Worm (Caenorhabditis elegans) whole organism, L3 larva: ENCODE data around the gene ced-11.

Experiments used
- R02D3.7 ChIP-seq: fragments of 150-350 bp; optimal IDR thresholded peaks from 2 replicates; lab custom pipeline; 2014; ENCODE audit warnings: missing biosample characterization, missing genetic modification characterization
- ZK546.5 ChIP-seq: sonication (generic microtip); optimal IDR thresholded peaks from 2 replicates; lab custom pipeline; 2017; ENCODE audit warnings: missing biosample characterization, missing genetic modification characterization
- aly-2 ChIP-seq: fragments of 150-350 bp; optimal IDR thresholded peaks from 2 replicates; lab custom pipeline; 2014; ENCODE audit warnings: missing biosample characterization, missing genetic modification characterization
- ama-1 ChIP-seq: fragments of 150-350 bp; optimal IDR thresholded peaks from 2 replicates; lab custom pipeline; 2018
- ceh-28 ChIP-seq: fragments of 150-350 bp; optimal IDR thresholded peaks from 2 replicates; lab custom pipeline; 2014; ENCODE audit warnings: missing biosample characterization, missing genetic modification reagents, missing genetic modification characterization
- ceh-82 ChIP-seq: fragments of 150-350 bp; optimal IDR thresholded peaks from 2 replicates; lab custom pipeline; 2014; ENCODE audit warnings: missing biosample characterization, missing genetic modification characterization
- daf-12 ChIP-seq: fragments of 150-350 bp; optimal IDR thresholded peaks from 2 replicates; lab custom pipeline; 2014; ENCODE audit warnings: missing biosample characterization, missing genetic modification reagents, missing genetic modification characterization
- egl-27 ChIP-seq: sonication (generic microtip); optimal IDR thresholded peaks from 4 replicates; lab custom pipeline; 2017; ENCODE audit warnings: missing biosample characterization, missing genetic modification reagents, missing genetic modification characterization
- egl-5 ChIP-seq: fragments of 150-350 bp; optimal IDR thresholded peaks from 2 replicates; lab custom pipeline; 2017; ENCODE audit warnings: missing biosample characterization, missing genetic modification reagents, missing genetic modification characterization, inconsistent platforms
- elt-2 ChIP-seq: sonication (generic microtip); optimal IDR thresholded peaks from 2 replicates; lab custom pipeline; 2016; ENCODE audit warnings: missing genetic modification reagents, mild to moderate bottlenecking, missing genetic modification characterization, missing compliant biosample characterization
- elt-3 ChIP-seq, 3 experiments: fragments of 150-350 bp in 1 of 3; sonication (generic microtip) in 2 of 3; optimal IDR thresholded peaks; 2 replicates in 2 of 3; 4 replicates in 1 of 3; lab custom pipeline; 2014 to 2017; ENCODE audit warnings: missing biosample characterization in 3 of 3, missing genetic modification characterization in 3 of 3
- fkh-10 ChIP-seq: sonication (generic microtip); optimal IDR thresholded peaks from 2 replicates; lab custom pipeline; 2017; ENCODE audit warnings: missing biosample characterization, missing genetic modification reagents, missing genetic modification characterization
- hmg-11 ChIP-seq: sonication (generic microtip); optimal IDR thresholded peaks from 2 replicates; lab custom pipeline; 2016; ENCODE audit warnings: missing genetic modification characterization, missing compliant biosample characterization
- jun-1 ChIP-seq: fragments of 150-350 bp; optimal IDR thresholded peaks from 2 replicates; lab custom pipeline; 2014; ENCODE audit warnings: missing biosample characterization, missing genetic modification reagents, missing genetic modification characterization
- lin-39 ChIP-seq: fragments of 150-350 bp; optimal IDR thresholded peaks from 2 replicates; lab custom pipeline; 2018; ENCODE audit warnings: missing biosample characterization, missing genetic modification reagents, missing genetic modification characterization
- lsy-12 ChIP-seq: sonication (generic microtip); optimal IDR thresholded peaks from 2 replicates; lab custom pipeline; 2016; ENCODE audit warnings: mild to moderate bottlenecking, missing genetic modification characterization, missing compliant biosample characterization
- mdl-1 ChIP-seq: fragments of 150-350 bp; optimal IDR thresholded peaks from 2 replicates; lab custom pipeline; 2014; ENCODE audit warnings: missing biosample characterization, missing genetic modification characterization
- mml-1 ChIP-seq: fragments of 150-350 bp; sonication (generic microtip); optimal IDR thresholded peaks from 3 replicates; lab custom pipeline; 2014; ENCODE audit warnings: missing biosample characterization, missing genetic modification characterization
- nhr-11 ChIP-seq: fragments of 150-350 bp; optimal IDR thresholded peaks from 2 replicates; lab custom pipeline; 2014; ENCODE audit warnings: missing biosample characterization, missing genetic modification characterization
- nhr-23 ChIP-seq: fragments of 150-350 bp; optimal IDR thresholded peaks from 2 replicates; lab custom pipeline; 2014; ENCODE audit warnings: missing biosample characterization, missing genetic modification reagents, missing genetic modification characterization
- nhr-28 ChIP-seq: fragments of 150-350 bp; optimal IDR thresholded peaks from 2 replicates; lab custom pipeline; 2014; ENCODE audit warnings: missing biosample characterization, missing genetic modification characterization
- nhr-43 ChIP-seq: sonication (generic microtip); optimal IDR thresholded peaks from 2 replicates; lab custom pipeline; 2016; ENCODE audit warnings: mild to moderate bottlenecking, missing genetic modification characterization, missing compliant biosample characterization; ENCODE audit not compliant: poor library complexity, severe bottlenecking
- nhr-67 ChIP-seq: fragments of 150-350 bp; optimal IDR thresholded peaks from 2 replicates; lab custom pipeline; 2014; ENCODE audit warnings: missing biosample characterization, missing genetic modification characterization
- nhr-77 ChIP-seq: fragments of 150-350 bp; optimal IDR thresholded peaks from 2 replicates; lab custom pipeline; 2014; ENCODE audit warnings: missing biosample characterization, missing genetic modification characterization
- pha-4 ChIP-seq: fragments of 150-350 bp; optimal IDR thresholded peaks from 2 replicates; lab custom pipeline; 2014; ENCODE audit warnings: missing biosample characterization, missing genetic modification reagents, missing genetic modification characterization
- pqm-1 ChIP-seq: fragments of 150-350 bp; optimal IDR thresholded peaks from 2 replicates; lab custom pipeline; 2017; ENCODE audit warnings: missing biosample characterization, missing genetic modification characterization, inconsistent platforms
- skn-1 ChIP-seq: fragments of 150-350 bp; optimal IDR thresholded peaks from 2 replicates; lab custom pipeline; 2014; ENCODE audit warnings: missing biosample characterization, missing genetic modification characterization
- snpc-4 ChIP-seq: fragments of 150-350 bp; optimal IDR thresholded peaks from 2 replicates; lab custom pipeline; 2014; ENCODE audit warnings: missing biosample characterization, missing genetic modification characterization
- unc-62 ChIP-seq: fragments of 150-350 bp; sonication (generic microtip); optimal IDR thresholded peaks from 4 replicates; lab custom pipeline; 2014; ENCODE audit warnings: missing biosample characterization, missing genetic modification reagents, missing genetic modification characterization
- zag-1 ChIP-seq: fragments of 150-350 bp; optimal IDR thresholded peaks from 2 replicates; lab custom pipeline; 2014; ENCODE audit warnings: missing biosample characterization, missing genetic modification characterization

ced-11 gene

DNA sequence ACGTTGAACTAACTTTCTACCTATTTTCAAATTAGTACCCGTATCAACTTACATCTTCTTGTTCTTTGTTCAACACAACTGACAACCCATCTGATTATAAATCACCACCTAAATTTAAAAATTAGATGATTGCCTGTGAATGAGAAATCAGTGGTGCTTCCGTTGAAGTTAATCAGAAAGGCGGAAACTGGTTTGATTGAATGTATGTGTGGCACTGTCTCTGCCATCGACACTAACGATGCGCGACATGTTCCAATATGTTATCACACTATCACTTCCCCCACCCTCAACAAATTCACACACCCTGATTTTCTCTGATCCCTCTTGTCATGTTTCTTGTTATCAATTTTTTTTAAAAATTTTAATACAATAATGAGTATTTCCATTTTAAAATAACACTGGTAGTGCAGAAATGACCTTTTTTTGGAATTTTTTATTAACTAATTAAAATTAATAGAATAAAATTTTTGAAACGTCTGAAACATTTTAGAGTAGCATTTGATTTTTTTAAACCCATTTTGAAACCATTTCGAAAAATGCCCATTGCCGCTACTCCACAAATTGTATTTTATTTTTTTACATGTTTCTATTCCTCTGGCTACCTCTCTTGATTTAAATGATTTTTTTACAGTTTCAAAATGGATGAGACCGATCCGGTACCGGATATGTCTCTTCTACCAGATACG lies at the start of gene ced-11:
TSS of gene ced-11 (plus strand) at position 636 of the 686 bp plus-strand sequence.
- TF ChIP-seq nhr-28 (tag; lab: Kevin White, UChicago) (no peak), aly-2 (no peak), ZK546.5 (tag; lab: Kevin White, UChicago) (no peak)

DNA sequence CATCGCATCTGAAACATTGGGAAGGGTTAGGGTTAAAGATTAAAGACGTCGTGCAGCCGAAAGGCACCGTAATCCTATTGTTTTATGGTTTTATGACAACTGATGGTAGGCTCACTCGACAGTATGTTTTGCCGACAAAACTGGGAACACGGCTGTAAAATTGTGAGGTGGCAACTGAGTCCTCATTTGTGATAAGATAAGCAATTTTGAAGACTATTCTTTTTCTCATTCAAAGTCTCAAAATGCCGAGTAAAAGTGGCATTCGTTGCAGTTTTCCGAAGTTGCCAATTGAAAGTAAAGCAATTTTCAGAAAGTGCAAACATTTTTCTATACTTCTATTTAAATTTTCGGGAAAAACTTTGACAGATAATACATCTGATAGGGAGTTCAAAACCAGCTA lies 49.6 kb upstream of the ced-11 start:
- TF ChIP-seq elt-2: peak; percentile 55
- TF ChIP-seq nhr-77 (tag; lab: Kevin White, UChicago): no peak
- peak; percentile 4 for TF ChIP-seq pqm-1
- TF ChIP-seq R02D3.7: no peak
- TF ChIP-seq jun-1 (tag; lab: Kevin White, UChicago): no peak
- TF ChIP-seq ceh-82 (tag; lab: Kevin White, UChicago): no peak

DNA sequence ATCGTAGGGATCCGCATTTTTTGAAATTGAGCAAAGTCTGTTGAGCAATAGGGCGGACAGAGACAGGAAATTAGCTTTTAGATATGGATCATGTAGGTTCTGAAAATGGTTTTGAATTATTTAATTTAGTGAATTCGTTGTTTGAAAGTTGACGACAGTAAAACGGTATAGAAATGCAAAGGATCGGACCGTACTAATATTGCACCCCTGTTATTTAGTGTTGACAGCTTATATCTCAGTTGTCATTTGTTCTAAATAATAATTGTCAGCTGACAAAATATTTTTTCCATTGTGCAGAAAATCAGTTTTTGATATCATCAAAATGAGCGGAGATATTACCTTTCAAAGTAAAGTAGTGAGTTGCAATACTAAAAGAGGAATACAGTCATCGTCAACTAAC lies 48.0 kb upstream of the ced-11 start, which contains the start of gene lin-12:
TSS of gene lin-12 (minus strand) at position 101 of the 400 bp plus-strand sequence.
- TF ChIP-seq lsy-12 (tag; lab: Kevin White, UChicago) (no peak), nhr-23 (no peak), snpc-4 (tag; lab: Kevin White, UChicago) (no peak), lin-39 (tag; lab: Kevin White, UChicago) (no peak)
- TF ChIP-seq, all 47 proteins: peak for 0

- TF ChIP-seq aly-2 (no peak), hmg-11 (tag; lab: Kevin White, UChicago) (no peak)
- TF ChIP-seq, all 47 proteins: peak for 0
These were observed 46.7 kb upstream of the ced-11 start for ce11 chrIII:9072704-9073103.

- no peak for TF ChIP-seq nhr-11
These were observed 43.8 kb upstream of the ced-11 start, which contains the start of gene F02A9.7 for ce11 chrIII:9075539-9075938. Gene F02A9.7 (minus strand): TSS chrIII:9075639.

DNA sequence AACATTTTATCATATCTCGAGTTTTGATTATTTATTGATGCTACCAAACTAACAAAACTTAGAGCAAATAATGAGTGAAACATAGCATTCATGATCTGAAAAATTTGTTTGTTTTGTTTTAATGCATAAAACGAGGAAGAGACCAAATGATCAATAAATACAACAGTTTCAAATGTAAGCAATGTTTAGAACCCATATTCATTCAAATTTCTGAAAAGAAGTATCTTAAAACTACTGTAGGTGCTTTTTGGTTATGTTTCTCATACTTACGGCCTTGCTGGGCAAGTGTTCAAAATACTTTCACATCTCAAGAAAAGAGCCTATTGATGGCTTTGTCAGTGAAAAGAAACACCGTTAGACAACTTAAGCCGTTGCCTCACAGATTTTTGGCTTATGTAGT lies 41.6 kb upstream of the ced-11 start, which contains the start of gene F02A9.1:
TSS of gene F02A9.1 (minus strand) at position 101 of the 400 bp plus-strand sequence.
- TF ChIP-seq nhr-77 (tag; lab: Kevin White, UChicago): no peak
- TF ChIP-seq nhr-11: no peak
- no peak for TF ChIP-seq pha-4 (tag; lab: Kevin White, UChicago)
- TF ChIP-seq egl-27 (tag; lab: Kevin White, UChicago): no peak
- TF ChIP-seq mdl-1 (tag; lab: Kevin White, UChicago): no peak
- no peak for TF ChIP-seq R02D3.7
- TF ChIP-seq nhr-67: no peak
- TF ChIP-seq elt-3 (tag; optimal IDR thresholded peaks at IDR 0.05; lab: Kevin White, UChicago): no peak
- no peak for TF ChIP-seq aly-2
- no peak for TF ChIP-seq ama-1 (lab: Kevin White, UChicago)
- TF ChIP-seq fkh-10 (GFP tag; lab: Kevin White, UChicago): no peak
- no peak for TF ChIP-seq lsy-12 (tag; lab: Kevin White, UChicago)
- no peak for TF ChIP-seq ceh-28 (tag; lab: Kevin White, UChicago)
- no peak for TF ChIP-seq mml-1 (tag; lab: Kevin White, UChicago)
- no peak for TF ChIP-seq daf-12
- no peak for TF ChIP-seq zag-1 (tag; lab: Kevin White, UChicago)
- TF ChIP-seq unc-62 (GFP tag; lab: Kevin White, UChicago): no peak
- TF ChIP-seq skn-1 (tag; lab: Kevin White, UChicago): no peak

- TF ChIP-seq ama-1 (lab: Kevin White, UChicago) (peak; percentile 5), elt-3 (tag; optimal IDR thresholded peaks at IDR 0.05; lab: Kevin White, UChicago) (no peak), egl-5 (tag; lab: Kevin White, UChicago) (peak; percentile 74), mdl-1 (tag; lab: Kevin White, UChicago) (no peak), nhr-43 (no peak), lin-39 (tag; lab: Kevin White, UChicago) (no peak)
These were observed 39.2 kb upstream of the ced-11 start for ce11 chrIII:9080127-9080526.
